Worm (Caenorhabditis elegans) whole organism, mixed stage, embryonic: ENCODE data around the gene ost-1.

Source experiments
- lin-13 ChIP-seq: fragments of 150-350 bp; optimal IDR thresholded peaks from 2 replicates; lab custom pipeline; 2014; ENCODE audit warnings: missing biosample characterization, missing genetic modification characterization
- lsy-2 ChIP-seq: fragments of 150-350 bp; optimal IDR thresholded peaks from 2 replicates; lab custom pipeline; 2014; ENCODE audit warnings: missing biosample characterization, missing genetic modification characterization
- nhr-12 ChIP-seq: fragments of 150-350 bp; optimal IDR thresholded peaks from 2 replicates; lab custom pipeline; 2014; ENCODE audit warnings: missing biosample characterization, missing genetic modification characterization
- nhr-28 ChIP-seq: fragments of 150-350 bp; optimal IDR thresholded peaks from 2 replicates; lab custom pipeline; 2014; ENCODE audit warnings: missing biosample characterization, missing genetic modification characterization
- snpc-4 ChIP-seq: fragments of 150-350 bp; optimal IDR thresholded peaks from 2 replicates; lab custom pipeline; 2014; ENCODE audit warnings: missing biosample characterization, missing genetic modification characterization
- tbx-8 ChIP-seq: fragments of 200-800 bp; sonication (Bioruptor generic); optimal IDR thresholded peaks from 2 replicates; lab custom pipeline; 2018; ENCODE audit warnings: mild to moderate bottlenecking, missing genetic modification characterization, moderate library complexity, missing compliant biosample characterization
- unc-62 ChIP-seq: fragments of 150-350 bp; optimal IDR thresholded peaks from 2 replicates; lab custom pipeline; 2014; ENCODE audit warnings: missing biosample characterization, missing genetic modification reagents, missing genetic modification characterization

ce11 chrIV:1126490-1126889 lies 19.3 kb downstream of the ost-1 start, which contains the start of gene perm-2:
- no peak for TF ChIP-seq snpc-4 (tag; lab: Kevin White, UChicago)
- TF ChIP-seq unc-62 (GFP tag; lab: Kevin White, UChicago) = no peak
- TF ChIP-seq tbx-8 (GFP tag; lab: Kevin White, UChicago) = no peak
- TF ChIP-seq nhr-12 = no peak
- no peak for TF ChIP-seq nhr-28 (tag; lab: Kevin White, UChicago)
- TF ChIP-seq lsy-2 = no peak
- no peak for TF ChIP-seq lin-13 (tag; lab: Kevin White, UChicago)
